Worm (Caenorhabditis elegans) whole organism, L2 larva: Measurements from ENCODE around the gene ufbp-1.

Source experiments
- C34F6.9 ChIP-seq: fragments of 150-350 bp; optimal IDR thresholded peaks from 2 replicates; lab custom pipeline; 2014; ENCODE audit warnings: missing biosample characterization, missing genetic modification characterization
- F13H6.1 ChIP-seq: sonication (generic microtip); optimal IDR thresholded peaks from 2 replicates; lab custom pipeline; 2016; ENCODE audit warnings: missing genetic modification characterization, missing compliant biosample characterization
- R02D3.7 ChIP-seq: fragments of 150-350 bp; optimal IDR thresholded peaks from 2 replicates; lab custom pipeline; 2014; ENCODE audit warnings: missing biosample characterization, missing genetic modification characterization
- Y55F3AM.14 ChIP-seq: fragments of 200-800 bp; sonication (Bioruptor generic); optimal IDR thresholded peaks from 2 replicates; lab custom pipeline; 2018; ENCODE audit warnings: mild to moderate bottlenecking, missing genetic modification characterization, missing compliant biosample characterization
- ZK546.5 ChIP-seq: sonication (generic microtip); optimal IDR thresholded peaks from 2 replicates; lab custom pipeline; 2017; ENCODE audit warnings: missing biosample characterization, missing genetic modification characterization
- alr-1 ChIP-seq: fragments of 150-350 bp; optimal IDR thresholded peaks from 2 replicates; lab custom pipeline; 2014; ENCODE audit warnings: missing biosample characterization, missing genetic modification characterization
- aly-2 ChIP-seq: fragments of 150-350 bp; optimal IDR thresholded peaks from 2 replicates; lab custom pipeline; 2014; ENCODE audit warnings: missing biosample characterization, missing genetic modification characterization
- blmp-1 ChIP-seq: sonication (generic microtip); optimal IDR thresholded peaks from 2 replicates; lab custom pipeline; 2017; ENCODE audit warnings: missing genetic modification characterization, mild to moderate bottlenecking, missing compliant biosample characterization, antibody characterized with exemption, moderate library complexity; ENCODE audit not compliant: insufficient read depth
- ceh-16 ChIP-seq: fragments of 150-350 bp; optimal IDR thresholded peaks from 2 replicates; lab custom pipeline; 2014; ENCODE audit warnings: missing biosample characterization, missing genetic modification characterization
- ceh-82 ChIP-seq: fragments of 150-350 bp; optimal IDR thresholded peaks from 2 replicates; lab custom pipeline; 2014; ENCODE audit warnings: missing biosample characterization, missing genetic modification characterization
- crh-2 ChIP-seq: sonication (generic microtip); optimal IDR thresholded peaks from 2 replicates; lab custom pipeline; 2017; ENCODE audit warnings: missing biosample characterization, missing genetic modification characterization
- dmd-4 ChIP-seq: sonication (generic microtip); optimal IDR thresholded peaks from 2 replicates; lab custom pipeline; 2017; ENCODE audit warnings: missing biosample characterization, missing genetic modification characterization
- elt-1 ChIP-seq: fragments of 150-350 bp; optimal IDR thresholded peaks from 2 replicates; lab custom pipeline; 2014; ENCODE audit warnings: missing biosample characterization, missing genetic modification characterization
- fos-1 ChIP-seq: fragments of 150-350 bp; optimal IDR thresholded peaks from 2 replicates; lab custom pipeline; 2014; ENCODE audit warnings: missing biosample characterization, missing genetic modification characterization
- gmeb-1 ChIP-seq: fragments of 150-350 bp; optimal IDR thresholded peaks from 2 replicates; lab custom pipeline; 2014; ENCODE audit warnings: missing biosample characterization, missing genetic modification characterization
- lin-11 ChIP-seq: fragments of 150-350 bp; sonication (generic microtip); optimal IDR thresholded peaks from 2 replicates; lab custom pipeline; 2014; ENCODE audit warnings: missing biosample characterization, missing genetic modification characterization, inconsistent platforms, mixed read lengths
- lin-13 ChIP-seq: fragments of 150-350 bp; optimal IDR thresholded peaks from 2 replicates; lab custom pipeline; 2014; ENCODE audit warnings: missing biosample characterization, missing genetic modification reagents, missing genetic modification characterization
- lsy-2 ChIP-seq, 2 experiments: fragments of 150-350 bp in 1 of 2; sonication (generic microtip) in 1 of 2; optimal IDR thresholded peaks; 2 replicates each; lab custom pipeline; 2014 to 2017; ENCODE audit warnings: missing biosample characterization in 2 of 2, missing genetic modification characterization in 2 of 2
- mdl-1 ChIP-seq, 2 experiments: fragments of 150-350 bp in 1 of 2; sonication (generic microtip) in 1 of 2; optimal IDR thresholded peaks; 2 replicates each; lab custom pipeline; 2017; ENCODE audit warnings: missing biosample characterization in 2 of 2, missing genetic modification characterization in 2 of 2
- nhr-10 ChIP-seq: sonication (generic microtip); optimal IDR thresholded peaks from 2 replicates; lab custom pipeline; 2017; ENCODE audit warnings: missing biosample characterization, missing genetic modification characterization
- nhr-12 ChIP-seq: fragments of 150-350 bp; optimal IDR thresholded peaks from 2 replicates; lab custom pipeline; 2014; ENCODE audit warnings: missing biosample characterization, missing genetic modification characterization
- nhr-129 ChIP-seq: fragments of 150-350 bp; optimal IDR thresholded peaks from 2 replicates; lab custom pipeline; 2014; ENCODE audit warnings: missing biosample characterization, missing genetic modification characterization
- nhr-21 ChIP-seq: fragments of 150-350 bp; optimal IDR thresholded peaks from 2 replicates; lab custom pipeline; 2014; ENCODE audit warnings: missing biosample characterization, missing genetic modification characterization
- nhr-25 ChIP-seq: fragments of 150-350 bp; sonication (generic microtip); optimal IDR thresholded peaks from 3 replicates; lab custom pipeline; 2014; ENCODE audit warnings: missing biosample characterization, missing genetic modification characterization
- sem-4 ChIP-seq: fragments of 150-350 bp; optimal IDR thresholded peaks from 2 replicates; lab custom pipeline; 2014; ENCODE audit warnings: missing biosample characterization, missing genetic modification reagents, missing genetic modification characterization
- skn-1 ChIP-seq: sonication (generic microtip); optimal IDR thresholded peaks from 2 replicates; lab custom pipeline; 2017; ENCODE audit warnings: missing biosample characterization, missing genetic modification characterization
- unc-39 ChIP-seq: fragments of 150-350 bp; optimal IDR thresholded peaks from 2 replicates; lab custom pipeline; 2014; ENCODE audit warnings: missing biosample characterization, missing genetic modification characterization
- unc-55 ChIP-seq: fragments of 150-350 bp; sonication (generic microtip); optimal IDR thresholded peaks from 3 replicates; lab custom pipeline; 2014; ENCODE audit warnings: missing biosample characterization, missing genetic modification reagents, missing genetic modification characterization
- zag-1 ChIP-seq: fragments of 150-350 bp; optimal IDR thresholded peaks from 2 replicates; lab custom pipeline; 2014; ENCODE audit warnings: missing biosample characterization, missing genetic modification characterization
- ztf-1 ChIP-seq: fragments of 200-800 bp; sonication (Bioruptor generic); conservative IDR thresholded peaks from 2 replicates; pipeline ENCODE4 v1.3.6; 2022; ENCODE audit warnings: missing genetic modification characterization, missing compliant biosample characterization
- ztf-11 ChIP-seq: sonication (generic microtip); optimal IDR thresholded peaks from 2 replicates; lab custom pipeline; 2017; ENCODE audit warnings: missing biosample characterization, missing genetic modification characterization

ufbp-1 gene

ce11 chrIII:8400478-8400877 lies 42.9 kb downstream of the ufbp-1 start (continued):
- TF ChIP-seq unc-39 (tag; lab: Kevin White, UChicago) (no peak), sem-4 (no peak), nhr-12 (tag; lab: Kevin White, UChicago) (no peak), dmd-4 (tag; lab: Kevin White, UChicago) (no peak)

- no peak for TF ChIP-seq nhr-10
Observed at ce11 chrIII:8398411-8398810, 45.0 kb downstream of the ufbp-1 start, which contains the start of gene ZK353.2. Gene ZK353.2 (plus strand): TSS chrIII:8398711.

ce11 chrIII:8395685-8396084 lies 47.7 kb downstream of the ufbp-1 start, which contains the start of gene ZK353.3:
Gene ZK353.3 (plus strand): TSS chrIII:8395985.
- TF ChIP-seq R02D3.7 (tag; lab: Kevin White, UChicago), result no peak
- TF ChIP-seq mdl-1 (tag; optimal IDR thresholded peaks at IDR 0.05; lab: Kevin White, UChicago), result no peak
- TF ChIP-seq aly-2, result no peak
- no peak for TF ChIP-seq ceh-16
- TF ChIP-seq Y55F3AM.14 (GFP tag; lab: Kevin White, UChicago), result no peak
- TF ChIP-seq gmeb-1 (tag; lab: Kevin White, UChicago), result no peak
- TF ChIP-seq lin-11 (tag; lab: Kevin White, UChicago), result no peak
- TF ChIP-seq nhr-129 (tag; lab: Kevin White, UChicago), result no peak
- no peak for TF ChIP-seq ztf-1
- no peak for TF ChIP-seq nhr-10
- no peak for TF ChIP-seq ztf-11 (tag; lab: Kevin White, UChicago)
- TF ChIP-seq ZK546.5 (tag; lab: Kevin White, UChicago), result no peak
- no peak for TF ChIP-seq lsy-2 (tag; optimal IDR thresholded peaks at IDR 0.05; lab: Kevin White, UChicago)

- peak; percentile 20 for TF ChIP-seq C34F6.9 (tag; lab: Kevin White, UChicago)
- no peak for TF ChIP-seq ZK546.5 (tag; lab: Kevin White, UChicago)
- TF ChIP-seq unc-55 (GFP tag; lab: Kevin White, UChicago), result peak; percentile 73
- peak in 1 of 2 experiments; percentile 45 for TF ChIP-seq lsy-2 (tag; optimal IDR thresholded peaks at IDR 0.05; lab: Kevin White, UChicago)
Observed at ce11 chrIII:8394374-8395302, 48.8 kb downstream of the ufbp-1 start, which contains the start of gene ZK353.10. Gene ZK353.10 (minus strand): TSS chrIII:8394424.

ce11 chrIII:8392307-8392706 lies 51.1 kb downstream of the ufbp-1 start:
- peak; percentile 97 for TF ChIP-seq nhr-129 (tag; lab: Kevin White, UChicago)
- TF ChIP-seq unc-39 (tag; lab: Kevin White, UChicago), result peak; percentile 92
- no peak for TF ChIP-seq crh-2
- TF ChIP-seq skn-1 (tag; lab: Kevin White, UChicago), result no peak
- peak; percentile 73 for TF ChIP-seq C34F6.9 (tag; lab: Kevin White, UChicago)
- no peak for TF ChIP-seq elt-1 (tag; lab: Kevin White, UChicago)
- TF ChIP-seq blmp-1 (tag; lab: Kevin White, UChicago), result no peak
- no peak for TF ChIP-seq ztf-11 (tag; lab: Kevin White, UChicago)
- TF ChIP-seq fos-1 (tag; lab: Kevin White, UChicago), result peak; percentile 4
- TF ChIP-seq nhr-25, result no peak
- TF ChIP-seq nhr-21 (tag; lab: Kevin White, UChicago), result no peak
- TF ChIP-seq lin-11 (tag; lab: Kevin White, UChicago), result peak; percentile 11
- peak in 1 of 2 experiments; percentile 46 for TF ChIP-seq lsy-2 (tag; optimal IDR thresholded peaks at IDR 0.05; lab: Kevin White, UChicago)
- TF ChIP-seq ceh-82 (tag; lab: Kevin White, UChicago), result no peak
- TF ChIP-seq zag-1, result peak; percentile 51
- TF ChIP-seq F13H6.1, result peak; percentile 20
- TF ChIP-seq unc-55 (GFP tag; lab: Kevin White, UChicago), result peak; percentile 50
- no peak for TF ChIP-seq aly-2
- TF ChIP-seq alr-1, result no peak
- TF ChIP-seq ZK546.5 (tag; lab: Kevin White, UChicago), result no peak
- peak; percentile 19 for TF ChIP-seq lin-13 (GFP tag; lab: Kevin White, UChicago)
